Worm (Caenorhabditis elegans): ENCODE results near the gene srbc-20.

DNA sequence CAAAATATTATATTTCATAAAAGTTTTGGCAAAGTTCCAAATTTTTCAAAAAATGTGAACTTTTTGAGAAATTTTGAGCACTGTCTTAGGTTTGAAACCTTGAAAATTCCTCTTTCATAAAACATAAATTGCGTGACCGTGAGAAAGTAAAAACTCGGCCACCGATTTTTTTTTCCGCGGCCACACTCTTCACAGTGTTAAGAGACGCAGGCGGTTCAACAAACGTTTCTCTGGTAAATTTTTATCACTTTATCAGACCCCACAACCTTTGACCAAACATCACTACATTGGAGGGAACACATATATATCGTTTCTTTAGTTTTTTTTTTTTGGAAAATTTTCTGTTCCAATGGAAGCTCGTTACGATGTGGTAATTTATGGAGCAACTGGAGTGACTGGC is 24.4 kb upstream of the srbc-20 start, which contains the start of gene F22F7.2:
- no peak for TF ChIP-seq tlp-1 (tag; optimal IDR thresholded peaks at IDR 0.05)
- no peak for TF ChIP-seq fos-1 (tag; optimal IDR thresholded peaks at IDR 0.05)
- no peak for TF ChIP-seq C34B4.2 (tag; optimal IDR thresholded peaks at IDR 0.05)
- TF ChIP-seq ceh-82 (tag; optimal IDR thresholded peaks at IDR 0.05): no peak
- no peak for TF ChIP-seq ama-1 (optimal IDR thresholded peaks at IDR 0.05)
- no peak for TF ChIP-seq nhr-11 (tag; optimal IDR thresholded peaks at IDR 0.05)
- TF ChIP-seq zag-1 (tag; optimal IDR thresholded peaks at IDR 0.05): no peak
- peak; percentile 9 for TF ChIP-seq blmp-1 (tag; optimal IDR thresholded peaks at IDR 0.05)
- TF ChIP-seq egl-27 (tag; optimal IDR thresholded peaks at IDR 0.05): no peak
- TF ChIP-seq lin-35 (GFP tag; optimal IDR thresholded peaks at IDR 0.05): peak in 1 of 2 experiments; percentile 29
